Worm (Caenorhabditis elegans): ENCODE results near the gene C55C3.6.

C55C3.6 gene

DNA sequence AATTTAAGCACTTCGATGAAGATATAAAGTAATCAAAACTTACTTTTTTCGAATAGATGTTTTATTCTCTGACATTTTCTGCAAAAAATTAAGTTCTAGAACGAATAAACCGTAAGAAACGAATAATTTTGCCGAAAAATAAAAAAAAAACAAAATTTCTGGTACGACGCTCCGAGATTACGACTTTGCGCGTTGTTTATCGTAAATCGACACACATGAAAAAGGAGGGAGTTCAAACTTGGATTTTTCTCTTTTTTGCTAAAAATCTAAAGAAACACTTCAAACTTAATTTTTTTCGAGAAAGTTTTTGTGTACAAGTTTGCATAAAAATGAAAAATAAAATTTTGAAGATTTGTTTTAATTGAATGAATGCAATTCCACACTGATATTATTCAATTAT, 48.6 kb downstream of the C55C3.6 start, which contains the start of gene H35B03.2:
H35B03.2 (minus strand) TSS at position 78 of the 400 bp plus-strand sequence.
- TF ChIP-seq sox-4 (tag; optimal IDR thresholded peaks at IDR 0.05) (no peak), sptf-1 (tag; optimal IDR thresholded peaks at IDR 0.05) (no peak), zip-4 (GFP tag; optimal IDR thresholded peaks at IDR 0.05) (no peak), ceh-63 (GFP tag; optimal IDR thresholded peaks at IDR 0.05) (no peak), nhr-76 (tag; optimal IDR thresholded peaks at IDR 0.05) (no peak), lin-14 (GFP tag; optimal IDR thresholded peaks at IDR 0.05) (peak; percentile 69), dpl-1 (GFP tag; optimal IDR thresholded peaks at IDR 0.05) (peak; percentile 98 to 99 (median 98)), nhr-85 (tag) (peak; percentile 67), unc-130 (tag; optimal IDR thresholded peaks at IDR 0.05) (no peak), nhr-11 (tag; optimal IDR thresholded peaks at IDR 0.05) (peak; percentile 26), hpl-2 (GFP tag; optimal IDR thresholded peaks at IDR 0.05) (no peak), pax-3 (tag; optimal IDR thresholded peaks at IDR 0.05) (no peak), snu-23 (GFP tag; optimal IDR thresholded peaks at IDR 0.05) (peak; percentile 83), unc-98 (GFP tag; IDR thresholded peaks at IDR 0.05) (no peak), lin-13 (GFP tag; optimal IDR thresholded peaks at IDR 0.05) (peak; percentile 51), aly-2 (tag; optimal IDR thresholded peaks at IDR 0.05) (peak; percentile 69), tbx-2 (tag; optimal IDR thresholded peaks at IDR 0.05) (peak; percentile 76), F16B12.6 (tag; optimal IDR thresholded peaks at IDR 0.05) (peak; percentile 62), nhr-90 (tag; optimal IDR thresholded peaks at IDR 0.05; ENCODE audit: poor library complexity) (peak; percentile 70), egl-27 (tag; optimal IDR thresholded peaks at IDR 0.05) (no peak), rnt-1 (tag; optimal IDR thresholded peaks at IDR 0.05) (peak; percentile 79), fkh-4 (tag; optimal IDR thresholded peaks at IDR 0.05; ENCODE audit: borderline replicate concordance) (no peak), ztf-4 (tag; optimal IDR thresholded peaks at IDR 0.05) (no peak), hlh-4 (tag; optimal IDR thresholded peaks at IDR 0.05) (no peak), elt-3 (tag; optimal IDR thresholded peaks at IDR 0.05) (peak in 2 of 6 experiments; percentile 54 to 61), ets-5 (GFP tag; IDR thresholded peaks at IDR 0.05) (no peak), isw-1 (GFP tag; IDR thresholded peaks at IDR 0.05) (peak; percentile 60), unc-30 (tag; optimal IDR thresholded peaks at IDR 0.05) (no peak), pag-3 (tag; optimal IDR thresholded peaks at IDR 0.05; ENCODE audit: borderline replicate concordance, insufficient read depth) (no peak), lir-3 (tag; optimal IDR thresholded peaks at IDR 0.05; ENCODE audit: poor library complexity) (peak; percentile 35), C16A3.4 (tag; optimal IDR thresholded peaks at IDR 0.05) (peak; percentile 57), snpc-4 (tag; optimal IDR thresholded peaks at IDR 0.05) (peak; percentile 39), lin-39 (tag; optimal IDR thresholded peaks at IDR 0.05) (peak; percentile 72), ama-1 (optimal IDR thresholded peaks at IDR 0.05) (no peak), ceh-8 (GFP tag; optimal IDR thresholded peaks at IDR 0.05) (no peak), fkh-10 (GFP tag; optimal IDR thresholded peaks at IDR 0.05) (peak; percentile 12), nhr-237 (tag; optimal IDR thresholded peaks at IDR 0.05) (no peak), jun-1 (tag; optimal IDR thresholded peaks at IDR 0.05) (peak; percentile 32), irx-1 (tag; optimal IDR thresholded peaks at IDR 0.05) (peak; percentile 64), C04F5.9 (tag; optimal IDR thresholded peaks at IDR 0.05) (peak; percentile 11), nhr-20 (tag; optimal IDR thresholded peaks at IDR 0.05) (peak; percentile 76), nhr-12 (tag; optimal IDR thresholded peaks at IDR 0.05) (no peak), efl-1 (optimal IDR thresholded peaks at IDR 0.05) (peak; percentile 88 to 98), efl-1 (GFP tag; optimal IDR thresholded peaks at IDR 0.05 in 1 of 2) (peak; percentile 98 to 100), xbp-1 (tag; optimal IDR thresholded peaks at IDR 0.05) (peak; percentile 71), ceh-82 (tag; optimal IDR thresholded peaks at IDR 0.05) (peak; percentile 26 to 86 (median 67)), swsn-7 (tag; optimal IDR thresholded peaks at IDR 0.05) (peak; percentile 71), tlp-1 (tag; optimal IDR thresholded peaks at IDR 0.05) (no peak), mdl-1 (tag; optimal IDR thresholded peaks at IDR 0.05) (peak in 1 of 2 experiments; percentile 19), fkh-8 (tag; optimal IDR thresholded peaks at IDR 0.05) (peak; percentile 46), egl-13 (tag; optimal IDR thresholded peaks at IDR 0.05) (peak; percentile 62), hlh-17 (GFP tag; optimal IDR thresholded peaks at IDR 0.05; ENCODE audit: borderline replicate concordance) (no peak), blmp-1 (tag; optimal IDR thresholded peaks at IDR 0.05) (peak; percentile 65)
